Fruit fly (Drosophila melanogaster): Measurements from ENCODE around the gene CG5664.
A peak's percentile ranks its signal among the peaks of the same experiment; 100 is the strongest.

Gene CG5664

DNA sequence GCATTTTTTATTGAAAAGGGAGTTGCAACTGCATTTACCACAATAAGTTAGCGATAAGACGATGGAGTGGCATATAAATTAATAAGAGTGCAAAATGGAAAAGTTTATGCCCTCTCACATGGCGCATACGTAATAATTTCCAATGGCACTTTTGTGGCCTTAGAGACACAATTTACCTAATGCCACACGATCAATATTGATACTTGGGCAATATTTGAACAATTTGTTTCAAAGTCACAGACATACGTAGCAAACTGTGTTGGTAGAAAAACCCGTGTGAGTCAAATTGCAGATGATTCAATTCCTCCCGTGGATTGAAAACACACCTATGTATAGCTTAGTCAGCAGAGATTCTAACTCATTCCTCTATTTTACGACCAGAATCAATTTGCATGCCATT is 29.0 kb downstream of the CG5664 start:
- TF ChIP-seq dm (GFP tag; optimal IDR thresholded peaks at IDR 0.05) (no peak), CG6791 (GFP tag; IDR thresholded peaks at IDR 0.05; ENCODE audit: partially characterized antibody) (no peak), Mrtf (GFP tag; IDR thresholded peaks at IDR 0.05) (no peak), CG15011 (GFP tag; optimal IDR thresholded peaks at IDR 0.05) (no peak), CG10431 (GFP tag; optimal IDR thresholded peaks at IDR 0.05) (no peak), Blimp-1 (GFP tag; optimal IDR thresholded peaks at IDR 0.05) (peak; percentile 5), CG34376 (GFP tag; optimal IDR thresholded peaks at IDR 0.05) (no peak), wdn (GFP tag; IDR thresholded peaks at IDR 0.05) (no peak), Ets65A (GFP tag) (no peak), emc (GFP tag; optimal IDR thresholded peaks at IDR 0.05) (no peak), vvl (GFP tag; IDR thresholded peaks at IDR 0.05) (no peak), CG17186 (GFP tag; optimal IDR thresholded peaks at IDR 0.05) (no peak), chn (GFP tag; optimal IDR thresholded peaks at IDR 0.05) (no peak), CG1792 (GFP tag; optimal IDR thresholded peaks at IDR 0.05) (no peak), CG6272 (GFP tag; IDR thresholded peaks at IDR 0.05) (no peak), CG5180 (GFP tag; optimal IDR thresholded peaks at IDR 0.05) (peak; percentile 19), pan (optimal IDR thresholded peaks at IDR 0.05) (no peak), pan (GFP tag; optimal IDR thresholded peaks at IDR 0.05 in 1 of 2, IDR thresholded peaks at IDR 0.05 in 1 of 2) (peak in 1 of 2 experiments; percentile 8), CG32767 (GFP tag; IDR thresholded peaks at IDR 0.05) (no peak), CG4730 (GFP tag; IDR thresholded peaks at IDR 0.05) (no peak), ara (GFP tag; IDR thresholded peaks at IDR 0.05) (no peak), danr (GFP tag; IDR thresholded peaks at IDR 0.05) (no peak), Atf6 (GFP tag; IDR thresholded peaks at IDR 0.05) (no peak), pita (GFP tag; optimal IDR thresholded peaks at IDR 0.05) (no peak), onecut (GFP tag; IDR thresholded peaks at IDR 0.05) (peak; percentile 23), CG18599 (GFP tag; optimal IDR thresholded peaks at IDR 0.05) (peak; percentile 58), zfh2 (GFP tag; optimal IDR thresholded peaks at IDR 0.05) (no peak), zen2 (GFP tag; IDR thresholded peaks at IDR 0.05; ENCODE audit: partially characterized antibody) (no peak), CG8281 (tag; optimal IDR thresholded peaks at IDR 0.05) (peak; percentile 9), br (optimal IDR thresholded peaks at IDR 0.05) (no peak), CG4328 (GFP tag; optimal IDR thresholded peaks at IDR 0.05) (peak; percentile 7), NfI (GFP tag; optimal IDR thresholded peaks at IDR 0.05) (peak; percentile 34), caup (GFP tag; optimal IDR thresholded peaks at IDR 0.05; ENCODE audit: severe bottlenecking) (peak; percentile 17), Hr3 (GFP tag; optimal IDR thresholded peaks at IDR 0.05) (no peak), CG6813 (GFP tag; optimal IDR thresholded peaks at IDR 0.05) (peak; percentile 39), scrt (GFP tag; optimal IDR thresholded peaks at IDR 0.05) (no peak), CG3995 (GFP tag; optimal IDR thresholded peaks at IDR 0.05) (no peak), lab (GFP tag; optimal IDR thresholded peaks at IDR 0.05) (peak; percentile 70), CG5953 (GFP tag; IDR thresholded peaks at IDR 0.05) (no peak), gsb-n (tag; optimal IDR thresholded peaks at IDR 0.05) (no peak), sisA (GFP tag; IDR thresholded peaks at IDR 0.05) (no peak), ken (GFP tag; IDR thresholded peaks at IDR 0.05) (no peak), Atf3 (GFP tag; optimal IDR thresholded peaks at IDR 0.05) (no peak), lilli (GFP tag; optimal IDR thresholded peaks at IDR 0.05) (no peak), Mad (GFP tag; optimal IDR thresholded peaks at IDR 0.05) (no peak), tll (GFP tag; optimal IDR thresholded peaks at IDR 0.05) (no peak), sd (tag; optimal IDR thresholded peaks at IDR 0.05) (no peak), Med (GFP tag) (no peak), dysf (GFP tag; IDR thresholded peaks at IDR 0.05) (no peak), abd-A (tag; optimal IDR thresholded peaks at IDR 0.05) (no peak), yki (optimal IDR thresholded peaks at IDR 0.05) (no peak), CG12744 (GFP tag; optimal IDR thresholded peaks at IDR 0.05) (no peak), unpg (GFP tag; optimal IDR thresholded peaks at IDR 0.05) (peak; percentile 34)
